Worm (Caenorhabditis elegans) whole organism, L3 larva: ENCODE measurements around the gene col-181.

Source experiments
- ama-1 ChIP-seq: fragments of 150-350 bp; optimal IDR thresholded peaks from 2 replicates; lab custom pipeline; 2018
- ceh-9 ChIP-seq: sonication (generic microtip); optimal IDR thresholded peaks from 2 replicates; lab custom pipeline; 2018; ENCODE audit warnings: missing biosample characterization, missing genetic modification characterization
- egl-27 ChIP-seq: sonication (generic microtip); optimal IDR thresholded peaks from 4 replicates; lab custom pipeline; 2017; ENCODE audit warnings: missing biosample characterization, missing genetic modification reagents, missing genetic modification characterization
- elt-2 ChIP-seq: sonication (generic microtip); optimal IDR thresholded peaks from 2 replicates; lab custom pipeline; 2016; ENCODE audit warnings: missing genetic modification reagents, mild to moderate bottlenecking, missing genetic modification characterization, missing compliant biosample characterization
- fkh-10 ChIP-seq: sonication (generic microtip); optimal IDR thresholded peaks from 2 replicates; lab custom pipeline; 2017; ENCODE audit warnings: missing biosample characterization, missing genetic modification reagents, missing genetic modification characterization
- fkh-2 ChIP-seq: fragments of 150-350 bp; optimal IDR thresholded peaks from 2 replicates; lab custom pipeline; 2014; ENCODE audit warnings: missing biosample characterization, missing genetic modification reagents, missing genetic modification characterization
- fos-1 ChIP-seq: fragments of 150-350 bp; optimal IDR thresholded peaks from 2 replicates; lab custom pipeline; 2014; ENCODE audit warnings: missing biosample characterization, missing genetic modification characterization
- nfya-1 ChIP-seq: sonication (generic microtip); optimal IDR thresholded peaks from 2 replicates; lab custom pipeline; 2017; ENCODE audit warnings: missing genetic modification characterization, mild to moderate bottlenecking, missing compliant biosample characterization, antibody characterized with exemption, moderate library complexity; ENCODE audit not compliant: insufficient read depth
- nhr-11 ChIP-seq: fragments of 150-350 bp; optimal IDR thresholded peaks from 2 replicates; lab custom pipeline; 2014; ENCODE audit warnings: missing biosample characterization, missing genetic modification characterization
- nhr-237 ChIP-seq: fragments of 150-350 bp; optimal IDR thresholded peaks from 2 replicates; lab custom pipeline; 2014; ENCODE audit warnings: missing biosample characterization, missing genetic modification characterization
- nhr-43 ChIP-seq: sonication (generic microtip); optimal IDR thresholded peaks from 2 replicates; lab custom pipeline; 2016; ENCODE audit warnings: mild to moderate bottlenecking, missing genetic modification characterization, missing compliant biosample characterization; ENCODE audit not compliant: poor library complexity, severe bottlenecking
- unc-62 ChIP-seq: fragments of 150-350 bp; sonication (generic microtip); optimal IDR thresholded peaks from 4 replicates; lab custom pipeline; 2014; ENCODE audit warnings: missing biosample characterization, missing genetic modification reagents, missing genetic modification characterization
- ztf-11 ChIP-seq: fragments of 150-350 bp; optimal IDR thresholded peaks from 2 replicates; lab custom pipeline; 2014; ENCODE audit warnings: missing biosample characterization, missing genetic modification characterization
- ztf-4 ChIP-seq: fragments of 150-350 bp; optimal IDR thresholded peaks from 2 replicates; lab custom pipeline; 2014; ENCODE audit warnings: missing biosample characterization, missing genetic modification characterization

DNA sequence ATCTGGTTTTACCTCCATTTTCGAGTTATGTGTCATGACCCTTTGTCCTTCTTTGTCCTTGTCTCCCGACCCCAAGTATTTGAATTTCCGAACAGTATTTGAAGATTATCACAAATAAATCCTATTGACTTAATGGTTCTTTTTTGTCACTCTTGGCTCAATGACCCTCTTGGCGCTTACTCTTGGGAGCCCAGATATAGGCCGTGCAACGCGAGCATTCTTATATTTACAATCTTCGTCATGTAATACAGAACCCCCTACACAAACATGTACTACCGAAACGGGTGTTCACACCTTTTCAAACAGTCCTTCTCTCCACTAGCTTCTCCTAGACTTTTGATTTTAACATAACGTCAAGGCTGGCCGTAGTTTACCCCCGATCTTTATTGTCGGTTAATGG lies 39.0 kb downstream of the col-181 start, which contains the start of gene M153.5:
- TF ChIP-seq ztf-11 (no peak), unc-62 (GFP tag; lab: Kevin White, UChicago) (no peak), nhr-11 (no peak), ztf-4 (no peak), fos-1 (no peak), fkh-2 (tag; lab: Kevin White, UChicago) (no peak), fkh-10 (GFP tag; lab: Kevin White, UChicago) (no peak), elt-2 (tag; lab: Kevin White, UChicago) (no peak), ceh-9 (no peak), egl-27 (tag; lab: Kevin White, UChicago) (no peak), nhr-43 (no peak), ama-1 (lab: Kevin White, UChicago) (no peak), nhr-237 (no peak), nfya-1 (tag; lab: Kevin White, UChicago) (no peak)
